Worm (Caenorhabditis elegans): ENCODE results near the gene B0024.4.

- TF ChIP-seq W03F9.2 (tag; optimal IDR thresholded peaks at IDR 0.05): no peak
- TF ChIP-seq dao-5 (tag; optimal IDR thresholded peaks at IDR 0.05): no peak
- no peak for TF ChIP-seq him-1 (tag; optimal IDR thresholded peaks at IDR 0.05)
Measured at ce11 chrV:10292819-10293357, 4.3 kb upstream of the B0024.4 start, which contains the start of gene col-149.
